Fruit fly (Drosophila melanogaster): ENCODE data around the gene CG31709.

Gene CG31709

dm6 chr2L:9564527-9564926 is 14.9 kb downstream of the CG31709 start (continued):
- no peak for TF ChIP-seq pan (optimal IDR thresholded peaks at IDR 0.05)
- peak in 1 of 2 experiments; percentile 63 for TF ChIP-seq pan (GFP tag; optimal IDR thresholded peaks at IDR 0.05 in 1 of 2, IDR thresholded peaks at IDR 0.05 in 1 of 2)
- no peak for TF ChIP-seq CG12071 (GFP tag; optimal IDR thresholded peaks at IDR 0.05)
- peak; percentile 54 for TF ChIP-seq CG2712 (tag; optimal IDR thresholded peaks at IDR 0.05)
- TF ChIP-seq CG5953 (GFP tag; IDR thresholded peaks at IDR 0.05) = no peak
- no peak for TF ChIP-seq HLHmδ (GFP tag; optimal IDR thresholded peaks at IDR 0.05)
- TF ChIP-seq jing (GFP tag; optimal IDR thresholded peaks at IDR 0.05) = no peak
- TF ChIP-seq Bteb2 (GFP tag; optimal IDR thresholded peaks at IDR 0.05) = no peak
- peak; percentile 32; the same call in 1 of the 2 replicates for TF ChIP-seq Rfx (GFP tag; IDR thresholded peaks at IDR 0.05)
- peak; percentile 35; the same call in 1 of the 2 replicates for TF ChIP-seq Ada2b (GFP tag; IDR thresholded peaks at IDR 0.05)
- peak; percentile 67 for TF ChIP-seq CG15269 (tag; optimal IDR thresholded peaks at IDR 0.05)
- peak; percentile 48 for TF ChIP-seq CG3281 (GFP tag; optimal IDR thresholded peaks at IDR 0.05)
- no peak for TF ChIP-seq CG12299 (tag; optimal IDR thresholded peaks at IDR 0.05)
- TF ChIP-seq cwo (GFP tag; optimal IDR thresholded peaks at IDR 0.05) = peak; percentile 34
- TF ChIP-seq br (optimal IDR thresholded peaks at IDR 0.05) = no peak
- TF ChIP-seq wdn (GFP tag; IDR thresholded peaks at IDR 0.05) = 0 out of 2 replicates have a peak, but pooled peaks have one; percentile 18
- peak; percentile 35; the same call in 1 of the 2 replicates for TF ChIP-seq slbo (GFP tag; IDR thresholded peaks at IDR 0.05)
- no peak for TF ChIP-seq Mes4 (GFP tag; optimal IDR thresholded peaks at IDR 0.05)
- TF ChIP-seq sima (GFP tag; optimal IDR thresholded peaks at IDR 0.05) = no peak
- TF ChIP-seq CG34422 (GFP tag; IDR thresholded peaks at IDR 0.05) = 0 out of 3 replicates have a peak, but pooled peaks have one; percentile 18
- no peak for TF ChIP-seq Awh (GFP tag; IDR thresholded peaks at IDR 0.05)
- no peak for TF ChIP-seq CG14710 (tag; optimal IDR thresholded peaks at IDR 0.05)
- peak; percentile 2 for TF ChIP-seq CG5180 (GFP tag; optimal IDR thresholded peaks at IDR 0.05)
- peak; percentile 10 for TF ChIP-seq CG4328 (GFP tag; optimal IDR thresholded peaks at IDR 0.05)
- no peak for TF ChIP-seq Myb (GFP tag; optimal IDR thresholded peaks at IDR 0.05)
- no peak for TF ChIP-seq CG31388 (GFP tag; optimal IDR thresholded peaks at IDR 0.05)
- TF ChIP-seq ATbp (GFP tag; optimal IDR thresholded peaks at IDR 0.05) = peak; percentile 1
- TF ChIP-seq stwl (tag; optimal IDR thresholded peaks at IDR 0.05) = no peak
- TF ChIP-seq CG14965 (GFP tag; optimal IDR thresholded peaks at IDR 0.05; ENCODE audit: borderline replicate concordance) = no peak
- TF ChIP-seq Hr78 (GFP tag; optimal IDR thresholded peaks at IDR 0.05) = no peak
- no peak for TF ChIP-seq CG13624 (GFP tag; optimal IDR thresholded peaks at IDR 0.05)
- no peak for TF ChIP-seq NFAT (GFP tag; IDR thresholded peaks at IDR 0.05)
- peak; percentile 47 for TF ChIP-seq CG9215 (GFP tag; IDR thresholded peaks at IDR 0.05)

- peak in 1 of 2 experiments; percentile 1 for TF ChIP-seq Hr51 (GFP tag; optimal IDR thresholded peaks at IDR 0.05)
- TF ChIP-seq CG9932 (GFP tag; IDR thresholded peaks at IDR 0.05) = peak; percentile 51
- TF ChIP-seq CG6765 (GFP tag; optimal IDR thresholded peaks at IDR 0.05) = no peak
- TF ChIP-seq dmrt99B (tag; optimal IDR thresholded peaks at IDR 0.05) = peak; percentile 8
- TF ChIP-seq CG9215 (GFP tag; IDR thresholded peaks at IDR 0.05) = 0 out of 2 replicates have a peak, but pooled peaks have one; percentile 16
- no peak for TF ChIP-seq run (tag; optimal IDR thresholded peaks at IDR 0.05)
- no peak for TF ChIP-seq CG32532 (GFP tag; IDR thresholded peaks at IDR 0.05)
- TF ChIP-seq esg (GFP tag; conservative IDR thresholded peaks at IDR 0.05) = no peak
- peak; percentile 35 for TF ChIP-seq lab (GFP tag; optimal IDR thresholded peaks at IDR 0.05)
- no peak for TF ChIP-seq yki (optimal IDR thresholded peaks at IDR 0.05)
- TF ChIP-seq Side (GFP tag; optimal IDR thresholded peaks at IDR 0.05) = no peak
- no peak for TF ChIP-seq nmo (GFP tag; optimal IDR thresholded peaks at IDR 0.05)
- no peak for TF ChIP-seq CG14050 (GFP tag; IDR thresholded peaks at IDR 0.05)
- TF ChIP-seq Dip3 (GFP tag; optimal IDR thresholded peaks at IDR 0.05) = peak; percentile 4
- TF ChIP-seq CHES-1-like (GFP tag; optimal IDR thresholded peaks at IDR 0.05) = no peak
- TF ChIP-seq CG8290 (GFP tag; optimal IDR thresholded peaks at IDR 0.05) = no peak
- TF ChIP-seq CG8290 (tag; optimal IDR thresholded peaks at IDR 0.05) = peak in 1 of 2 experiments; percentile 41
- TF ChIP-seq CG9437 (GFP tag; optimal IDR thresholded peaks at IDR 0.05) = no peak
- peak; percentile 19 for TF ChIP-seq CG11504 (tag; optimal IDR thresholded peaks at IDR 0.05)
- TF ChIP-seq CG7556 (GFP tag; optimal IDR thresholded peaks at IDR 0.05) = peak; percentile 17
- peak; percentile 10 for TF ChIP-seq CG7839 (tag; optimal IDR thresholded peaks at IDR 0.05)
Measured at dm6 chr2L:9562713-9563112, 16.7 kb downstream of the CG31709 start.

All from whole organism, embryonic.